Fruit fly (Drosophila melanogaster) whole organism, embryonic: Measurements from ENCODE around the gene Sfp70A4.

ENCODE experiments used
- CG10462 ChIP-seq: fragments of 200-800 bp; sonication (Bioruptor generic); optimal IDR thresholded peaks from 2 replicates; lab custom pipeline; 2016; ENCODE audit warnings: missing biosample characterization, missing genetic modification characterization
- CG11504 ChIP-seq: fragments of 200-800 bp; sonication (Bioruptor generic); optimal IDR thresholded peaks from 3 replicates; lab custom pipeline; 2019; ENCODE audit warnings: missing biosample characterization, mild to moderate bottlenecking, missing genetic modification characterization, moderate library complexity
- CG11723 ChIP-seq: fragments of 200-800 bp; sonication (Bioruptor generic); optimal IDR thresholded peaks from 2 replicates; lab custom pipeline; 2017; ENCODE audit warnings: missing biosample characterization, mild to moderate bottlenecking, missing genetic modification characterization
- CG12104 ChIP-seq: fragments of 200-800 bp; sonication (Bioruptor generic); optimal IDR thresholded peaks from 3 replicates; lab custom pipeline; 2016; ENCODE audit warnings: missing biosample characterization, missing genetic modification characterization
- CG15479 ChIP-seq: fragments of 200-800 bp; sonication (Bioruptor generic); optimal IDR thresholded peaks from 3 replicates; lab custom pipeline; 2019; ENCODE audit warnings: missing biosample characterization, mild to moderate bottlenecking, missing genetic modification characterization, moderate library complexity
- CG15601 ChIP-seq: fragments of 200-800 bp; sonication (Bioruptor generic); optimal IDR thresholded peaks from 3 replicates; lab custom pipeline; 2019; ENCODE audit warnings: missing biosample characterization, mild to moderate bottlenecking, missing genetic modification characterization, moderate library complexity
- CG15696 ChIP-seq: fragments of 200-800 bp; sonication (Bioruptor generic); optimal IDR thresholded peaks from 2 replicates; lab custom pipeline; 2019; ENCODE audit warnings: missing biosample characterization, mild to moderate bottlenecking, missing genetic modification characterization, moderate library complexity
- CG16863 ChIP-seq: fragments of 200-800 bp; sonication (Bioruptor generic); optimal IDR thresholded peaks from 3 replicates; lab custom pipeline; 2016; ENCODE audit warnings: missing biosample characterization, missing genetic modification characterization
- CG17361 ChIP-seq: fragments of 200-800 bp; sonication (Bioruptor generic); IDR thresholded peaks from 3 replicates; pipeline ENCODE4 v1.3.6; 2022; ENCODE audit warnings: missing biosample characterization, missing genetic modification characterization
- CG18262 ChIP-seq: fragments of 200-800 bp; optimal IDR thresholded peaks from 3 replicates; lab custom pipeline; 2019; ENCODE audit warnings: missing biosample characterization, mild to moderate bottlenecking, missing genetic modification characterization, moderate library complexity
- CG32772 ChIP-seq: fragments of 200-800 bp; sonication (Bioruptor generic); IDR thresholded peaks from 2 replicates; pipeline ENCODE4 v1.3.6; 2022; ENCODE audit warnings: missing biosample characterization, missing genetic modification characterization
- CG4328 ChIP-seq: fragments of 200-800 bp; sonication (Bioruptor generic); optimal IDR thresholded peaks from 3 replicates; lab custom pipeline; 2017; ENCODE audit warnings: missing biosample characterization, missing genetic modification reagents, missing genetic modification characterization
- CG7556 ChIP-seq: fragments of 200-800 bp; sonication (Bioruptor generic); optimal IDR thresholded peaks from 2 replicates; lab custom pipeline; 2017; ENCODE audit warnings: missing biosample characterization, mild to moderate bottlenecking, missing genetic modification characterization
- Dek ChIP-seq: fragments of 200-800 bp; sonication (Bioruptor generic); optimal IDR thresholded peaks from 3 replicates; lab custom pipeline; 2019; ENCODE audit warnings: missing biosample characterization, mild to moderate bottlenecking, missing genetic modification characterization, moderate library complexity
- Doc2 ChIP-seq: fragments of 200-800 bp; sonication (Bioruptor generic); IDR thresholded peaks from 2 replicates; pipeline ENCODE4 v1.3.6; 2022; ENCODE audit warnings: missing biosample characterization, missing genetic modification characterization
- Doc3 ChIP-seq: fragments of 200-800 bp; sonication (Bioruptor generic); IDR thresholded peaks from 3 replicates; pipeline ENCODE4 v1.3.6; 2022; ENCODE audit warnings: missing biosample characterization, missing genetic modification characterization; ENCODE audit not compliant: partially characterized antibody
- E2f2 ChIP-seq: fragments of 200-800 bp; sonication (Bioruptor generic); IDR thresholded peaks from 2 replicates; pipeline ENCODE4 v1.3.6; 2022; ENCODE audit warnings: missing biosample characterization, missing genetic modification characterization
- H15 ChIP-seq: fragments of 200-800 bp; sonication (Bioruptor generic); IDR thresholded peaks from 3 replicates; pipeline ENCODE4 v1.3.6; 2022; ENCODE audit warnings: missing biosample characterization, missing genetic modification characterization
- HmgZ ChIP-seq: fragments of 200-800 bp; sonication (Bioruptor generic); optimal IDR thresholded peaks from 2 replicates; lab custom pipeline; 2018; ENCODE audit warnings: missing biosample characterization, mild to moderate bottlenecking, missing genetic modification characterization
- Hsf ChIP-seq: fragments of 200-800 bp; sonication (Bioruptor generic); optimal IDR thresholded peaks from 3 replicates; lab custom pipeline; 2016; ENCODE audit warnings: missing biosample characterization, missing genetic modification characterization
- Pdp1 ChIP-seq, 2 experiments: fragments of 200-800 bp; sonication (Bioruptor generic); optimal IDR thresholded peaks; 3 replicates each; lab custom pipeline; 2016; ENCODE audit warnings: missing biosample characterization in 2 of 2, missing genetic modification characterization in 2 of 2, mild to moderate bottlenecking in 1 of 2, moderate library complexity in 1 of 2
- Side ChIP-seq: fragments of 200-800 bp; sonication (Bioruptor generic); optimal IDR thresholded peaks from 2 replicates; lab custom pipeline; 2016; ENCODE audit warnings: missing biosample characterization, missing genetic modification characterization
- TFAM ChIP-seq: fragments of 200-800 bp; sonication (Bioruptor generic); optimal IDR thresholded peaks from 2 replicates; lab custom pipeline; 2017; ENCODE audit warnings: missing biosample characterization, missing genetic modification characterization, inconsistent platforms
- Xrp1 ChIP-seq: fragments of 200-800 bp; sonication (Bioruptor generic); IDR thresholded peaks from 2 replicates; pipeline ENCODE4 v1.3.6; 2022; ENCODE audit warnings: missing biosample characterization, missing genetic modification characterization
- cato ChIP-seq: fragments of 200-800 bp; sonication (Bioruptor generic); optimal IDR thresholded peaks from 2 replicates; lab custom pipeline; 2016; ENCODE audit warnings: missing biosample characterization, missing genetic modification characterization, borderline replicate concordance
- caup ChIP-seq: fragments of 200-800 bp; sonication (Bioruptor generic); optimal IDR thresholded peaks from 3 replicates; lab custom pipeline; 2017; ENCODE audit warnings: missing biosample characterization, mild to moderate bottlenecking, missing genetic modification characterization, moderate library complexity; ENCODE audit not compliant: severe bottlenecking
- ci ChIP-seq: fragments of 200-800 bp; sonication (Bioruptor generic); IDR thresholded peaks from 3 replicates; pipeline ENCODE4 v1.3.6; 2022; ENCODE audit warnings: missing biosample characterization, missing genetic modification characterization
- crc ChIP-seq: fragments of 200-800 bp; sonication (Bioruptor generic); optimal IDR thresholded peaks from 2 replicates; lab custom pipeline; 2016; ENCODE audit warnings: missing biosample characterization, missing genetic modification characterization
- danr ChIP-seq: fragments of 200-800 bp; sonication (Bioruptor generic); IDR thresholded peaks from 2 replicates; pipeline ENCODE4 v1.3.6; 2022; ENCODE audit warnings: missing biosample characterization, missing genetic modification characterization
- dm ChIP-seq: fragments of 200-800 bp; sonication (Bioruptor generic); optimal IDR thresholded peaks from 3 replicates; lab custom pipeline; 2016; ENCODE audit warnings: missing biosample characterization, missing genetic modification characterization
- dmrt11E ChIP-seq: fragments of 200-800 bp; sonication (Bioruptor generic); optimal IDR thresholded peaks from 3 replicates; lab custom pipeline; 2018; ENCODE audit warnings: missing biosample characterization, mild to moderate bottlenecking, missing genetic modification characterization, moderate library complexity
- fd102C ChIP-seq: fragments of 200-800 bp; sonication (Bioruptor generic); optimal IDR thresholded peaks from 2 replicates; lab custom pipeline; 2018; ENCODE audit warnings: missing biosample characterization, mild to moderate bottlenecking, missing genetic modification characterization, moderate library complexity
- fu2 ChIP-seq: fragments of 200-800 bp; sonication (Bioruptor generic); optimal IDR thresholded peaks from 2 replicates; lab custom pipeline; 2016; ENCODE audit warnings: missing biosample characterization, missing genetic modification characterization
- grn ChIP-seq: fragments of 200-800 bp; sonication (Bioruptor generic); optimal IDR thresholded peaks from 3 replicates; lab custom pipeline; 2017; ENCODE audit warnings: missing biosample characterization, missing genetic modification characterization
- nerfin-2 ChIP-seq: fragments of 200-800 bp; sonication (Bioruptor generic); IDR thresholded peaks from 2 replicates; pipeline ENCODE4 v1.3.6; 2022; ENCODE audit warnings: missing biosample characterization, missing genetic modification characterization; ENCODE audit not compliant: partially characterized antibody
- nom ChIP-seq: fragments of 200-800 bp; sonication (Bioruptor generic); optimal IDR thresholded peaks from 2 replicates; lab custom pipeline; 2017; ENCODE audit warnings: missing biosample characterization, missing genetic modification characterization, mild to moderate bottlenecking, moderate library complexity, missing genetic modification reagents
- pfk ChIP-seq: fragments of 200-800 bp; sonication (Bioruptor generic); optimal IDR thresholded peaks from 2 replicates; lab custom pipeline; 2018; ENCODE audit warnings: missing biosample characterization, mild to moderate bottlenecking, missing genetic modification characterization, moderate library complexity
- phol ChIP-seq: fragments of 200-800 bp; sonication (Bioruptor generic); optimal IDR thresholded peaks from 3 replicates; lab custom pipeline; 2018; ENCODE audit warnings: missing biosample characterization, mild to moderate bottlenecking, missing genetic modification characterization, moderate library complexity
- prd ChIP-seq, 3 experiments: fragments of >200 bp in 2 of 3; fragments of 200-800 bp in 1 of 3; sonication (Bioruptor generic) in 1 of 3; optimal IDR thresholded peaks in 2 of 3; IDR thresholded peaks in 1 of 3; 2 replicates in 2 of 3; 3 replicates in 1 of 3; pipeline versions ENCODE4 v1.3.6 to Lab custom; 2017 to 2022; ENCODE audit warnings: missing biosample characterization in 1 of 3, missing genetic modification characterization in 1 of 3
- rib ChIP-seq: fragments of 200-800 bp; sonication (Bioruptor generic); IDR thresholded peaks from 2 replicates; pipeline ENCODE4 v1.3.6; 2022; ENCODE audit warnings: missing biosample characterization, missing genetic modification characterization
- sisA ChIP-seq: fragments of 200-800 bp; sonication (Bioruptor generic); IDR thresholded peaks from 2 replicates; pipeline ENCODE4 v1.3.6; 2022; ENCODE audit warnings: missing biosample characterization, missing genetic modification characterization
- slp2 ChIP-seq: fragments of 200-800 bp; sonication (Bioruptor generic); optimal IDR thresholded peaks from 2 replicates; lab custom pipeline; 2016; ENCODE audit warnings: missing biosample characterization, missing genetic modification characterization
- tio ChIP-seq: fragments of 200-800 bp; sonication (Bioruptor generic); optimal IDR thresholded peaks from 2 replicates; lab custom pipeline; 2017; ENCODE audit warnings: missing biosample characterization, missing genetic modification characterization, inconsistent platforms
- tna ChIP-seq: fragments of 200-800 bp; sonication (Bioruptor generic); IDR thresholded peaks from 2 replicates; pipeline ENCODE4 v1.3.6; 2022; ENCODE audit warnings: missing biosample characterization, missing genetic modification characterization; ENCODE audit not compliant: partially characterized antibody

Gene Sfp70A4

dm6 chr3L:13301335-13301734 is 4.7 kb upstream of the Sfp70A4 start, which contains the start of gene SP:
Gene SP, plus strand, starts transcription at chr3L:13301635.
- no peak for TF ChIP-seq Side (GFP tag; lab: Kevin White, UChicago)
- no peak for TF ChIP-seq rib
- no peak for TF ChIP-seq HmgZ (tag; lab: Kevin White, UChicago)
- no peak for TF ChIP-seq nerfin-2 (GFP tag; lab: Robert Waterston, UW)

dm6 chr3L:13300052-13300451 is 3.4 kb upstream of the Sfp70A4 start, which contains the start of gene CG43147:
Gene CG43147, minus strand, starts transcription at chr3L:13300152.
- TF ChIP-seq CG12104 (GFP tag; lab: Kevin White, UChicago) (no peak), danr (GFP tag; lab: Robert Waterston, UW) (no peak), pfk (no peak), crc (GFP tag; lab: Kevin White, UChicago) (no peak), Pdp1 (GFP tag; optimal IDR thresholded peaks at IDR 0.05; lab: Kevin White, UChicago) (peak in 1 of 2 experiments; percentile 23)
- TF ChIP-seq, all 482 proteins: peak for 1

- no peak for TF ChIP-seq TFAM (GFP tag; lab: Kevin White, UChicago)
- TF ChIP-seq CG7556 (GFP tag; lab: Kevin White, UChicago): no peak
- no peak for TF ChIP-seq grn (GFP tag; lab: Kevin White, UChicago)
- TF ChIP-seq phol (tag; lab: Kevin White, UChicago): no peak
- no peak for TF ChIP-seq CG4328
- TF ChIP-seq caup (GFP tag; lab: Kevin White, UChicago): no peak
- TF ChIP-seq fd102C (GFP tag; lab: Kevin White, UChicago): no peak
- TF ChIP-seq CG15696 (tag; lab: Kevin White, UChicago): no peak
- TF ChIP-seq Dek (tag; lab: Kevin White, UChicago): no peak
- TF ChIP-seq Doc3 (GFP tag; lab: Robert Waterston, UW): no peak
Measured at dm6 chr3L:13298923-13299322, 2.3 kb upstream of the Sfp70A4 start, which contains the start of gene CG42481. Gene CG42481, minus strand, starts transcription at chr3L:13299023.

- 0 out of 3 replicates have a peak, but pooled peaks have one; percentile 29 for TF ChIP-seq ci (GFP tag; lab: Robert Waterston, UW)
- TF ChIP-seq E2f2: no peak
- TF ChIP-seq CG11723 (GFP tag; lab: Kevin White, UChicago): no peak
- TF ChIP-seq CG10462 (GFP tag; lab: Kevin White, UChicago): no peak
- TF ChIP-seq slp2 (GFP tag; lab: Kevin White, UChicago): no peak
- TF ChIP-seq Doc2 (GFP tag; lab: Robert Waterston, UW): no peak
- no peak for TF ChIP-seq danr (GFP tag; lab: Robert Waterston, UW)
- TF ChIP-seq CG18262 (tag; lab: Kevin White, UChicago): peak; percentile 8
- TF ChIP-seq fu2 (GFP tag; lab: Kevin White, UChicago): no peak
- TF ChIP-seq CG17361: 0 out of 3 replicates have a peak, but pooled peaks have one; percentile 19
- no peak for TF ChIP-seq cato (GFP tag; lab: Kevin White, UChicago)
- TF ChIP-seq Hsf: peak; percentile 17
- TF ChIP-seq nom (GFP tag; lab: Kevin White, UChicago): no peak
- TF ChIP-seq sisA (GFP tag; lab: Robert Waterston, UW): 0 out of 2 replicates have a peak, but pooled peaks have one; percentile 30
- no peak for TF ChIP-seq CG15479
- TF ChIP-seq dm (GFP tag; lab: Kevin White, UChicago): no peak
- no peak for TF ChIP-seq H15
- peak; percentile 36 for TF ChIP-seq dmrt11E (tag; lab: Kevin White, UChicago)
- no peak for TF ChIP-seq prd (optimal IDR thresholded peaks at IDR 0.05; lab: Kevin White, UChicago)
- peak; percentile 77; the same call in 2 of the 3 replicates for TF ChIP-seq prd (GFP tag; IDR thresholded peaks at IDR 0.05; lab: Robert Waterston, UW)
- no peak for TF ChIP-seq tna (GFP tag; lab: Robert Waterston, UW)
- TF ChIP-seq Xrp1: peak; percentile 61
- peak; percentile 7 for TF ChIP-seq CG11504 (tag; lab: Kevin White, UChicago)
- no peak for TF ChIP-seq CG16863
- TF ChIP-seq CG32772 (GFP tag; lab: Robert Waterston, UW): no peak
- peak; percentile 1 for TF ChIP-seq CG15601 (tag; lab: Kevin White, UChicago)
- TF ChIP-seq tio (GFP tag; lab: Kevin White, UChicago): peak; percentile 9
Measured at dm6 chr3L:13295675-13296074, 985 bp downstream of the Sfp70A4 start.
